Worm (Caenorhabditis elegans) whole organism, midembryonic: ENCODE results near the gene F59C12.4.
A peak's percentile ranks its signal among the peaks of the same experiment; 100 is the strongest.

Source experiments
- T22C8.4 ChIP-seq: fragments of 200-800 bp; sonication (Bioruptor generic); IDR thresholded peaks from 2 replicates; pipeline ENCODE4 v1.3.6; 2022; ENCODE audit warnings: missing genetic modification characterization, missing compliant biosample characterization
- cog-1 ChIP-seq: sonication (generic microtip); optimal IDR thresholded peaks from 2 replicates; lab custom pipeline; 2016; ENCODE audit warnings: missing genetic modification characterization, missing compliant biosample characterization
- flt-1 ChIP-seq: fragments of 200-800 bp; sonication (Bioruptor generic); IDR thresholded peaks from 2 replicates; pipeline ENCODE4 v1.3.6; 2022; ENCODE audit warnings: missing genetic modification characterization, missing compliant biosample characterization
- klf-2 ChIP-seq: fragments of 200-800 bp; sonication (Bioruptor generic); conservative IDR thresholded peaks from 2 replicates; pipeline ENCODE4 v1.3.6; 2022; ENCODE audit warnings: missing genetic modification reagents, missing genetic modification characterization, missing compliant biosample characterization
- med-1 ChIP-seq: sonication (generic microtip); optimal IDR thresholded peaks from 2 replicates; lab custom pipeline; 2017; ENCODE audit warnings: missing genetic modification characterization, mild to moderate bottlenecking, missing compliant biosample characterization, antibody characterized with exemption, missing genetic modification reagents; ENCODE audit not compliant: insufficient read depth
- ref-1 ChIP-seq: fragments of 200-800 bp; sonication (Bioruptor generic); conservative IDR thresholded peaks from 2 replicates; pipeline ENCODE4 v1.3.6; 2022; ENCODE audit warnings: missing genetic modification reagents, missing genetic modification characterization, missing compliant biosample characterization
- tab-1 ChIP-seq: fragments of 200-800 bp; sonication (Bioruptor generic); IDR thresholded peaks from 2 replicates; pipeline ENCODE4 v1.3.6; 2022; ENCODE audit warnings: missing genetic modification characterization, missing compliant biosample characterization
- ztf-23 ChIP-seq: fragments of 200-800 bp; sonication (Bioruptor generic); IDR thresholded peaks from 2 replicates; pipeline ENCODE4 v1.3.6; 2022; ENCODE audit warnings: missing genetic modification reagents, missing genetic modification characterization, missing compliant biosample characterization
- ztf-29 ChIP-seq: fragments of 200-800 bp; sonication (Bioruptor generic); IDR thresholded peaks from 2 replicates; pipeline ENCODE4 v1.3.6; 2022; ENCODE audit warnings: missing genetic modification reagents, missing genetic modification characterization, missing compliant biosample characterization

Gene F59C12.4

ce11 chrX:16604096-16604495 lies 1.7 kb upstream of the F59C12.4 start:
- TF ChIP-seq tab-1 (no peak), klf-2 (GFP tag; lab: Robert Waterston, UW) (no peak), med-1 (GFP tag; lab: Kevin White, UChicago) (no peak), flt-1 (GFP tag; lab: Robert Waterston, UW) (no peak), cog-1 (tag; lab: Kevin White, UChicago) (no peak), ztf-29 (GFP tag; lab: Robert Waterston, UW) (no peak), T22C8.4 (no peak), ref-1 (GFP tag; lab: Robert Waterston, UW) (no peak), ztf-23 (no peak)

ce11 chrX:16597791-16598190 lies 4.6 kb downstream of the F59C12.4 start:
- TF ChIP-seq cog-1 (tag; lab: Kevin White, UChicago) (no peak), med-1 (GFP tag; lab: Kevin White, UChicago) (no peak), klf-2 (GFP tag; lab: Robert Waterston, UW) (no peak), tab-1 (no peak), ztf-23 (no peak), ref-1 (GFP tag; lab: Robert Waterston, UW) (no peak), ztf-29 (GFP tag; lab: Robert Waterston, UW) (no peak), T22C8.4 (no peak), flt-1 (GFP tag; lab: Robert Waterston, UW) (no peak)

DNA sequence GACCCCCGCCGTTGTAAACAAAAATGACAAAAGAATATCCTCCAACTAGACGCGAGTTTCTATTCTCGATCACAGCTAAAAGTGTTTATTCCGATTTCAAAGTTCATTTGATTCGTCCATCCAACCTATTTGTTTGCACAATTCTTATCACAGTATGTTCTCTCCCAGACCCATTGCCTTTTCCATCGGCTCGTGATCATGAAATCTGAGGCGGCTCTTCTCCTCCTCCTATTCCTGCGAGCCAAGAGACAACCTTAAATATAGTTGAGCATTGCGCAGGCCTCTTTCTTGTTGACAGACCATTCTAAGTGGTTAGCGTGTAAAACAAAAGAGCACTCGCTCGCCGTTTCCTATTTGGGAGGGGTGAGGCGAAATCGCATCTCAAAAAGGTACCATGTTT lies 5.5 kb downstream of the F59C12.4 start:
- no peak for TF ChIP-seq cog-1 (tag; lab: Kevin White, UChicago)
- no peak for TF ChIP-seq ztf-23
- no peak for TF ChIP-seq ztf-29 (GFP tag; lab: Robert Waterston, UW)
- no peak for TF ChIP-seq T22C8.4
- no peak for TF ChIP-seq med-1 (GFP tag; lab: Kevin White, UChicago)
- no peak for TF ChIP-seq tab-1

- TF ChIP-seq med-1 (GFP tag; lab: Kevin White, UChicago) (no peak), ztf-23 (peak; percentile 64)
These were observed 6.7 kb downstream of the F59C12.4 start for ce11 chrX:16595522-16596282.

DNA sequence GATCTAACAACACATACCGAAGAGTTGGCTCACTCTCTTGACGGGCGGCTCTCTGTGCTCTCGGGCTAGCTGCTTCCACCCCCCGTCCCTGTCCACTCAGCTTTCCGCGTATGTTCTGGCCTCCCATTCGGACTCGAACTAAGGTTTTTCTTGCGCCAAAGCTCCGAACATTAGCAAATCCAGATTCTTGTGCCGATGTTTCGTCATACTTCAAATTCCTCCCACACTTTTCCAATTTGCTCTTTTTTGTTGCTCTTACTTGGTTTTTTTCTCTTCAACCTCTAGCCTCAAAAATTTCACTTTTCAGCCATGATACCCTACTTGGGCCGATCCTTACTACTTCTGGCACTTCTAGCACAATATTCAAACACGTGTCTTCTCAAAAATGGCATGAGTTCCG lies 7.5 kb downstream of the F59C12.4 start, which contains the start of gene cdh-9:
cdh-9 (plus strand) TSS at position 301 of the 400 bp plus-strand sequence.
- TF ChIP-seq tab-1 (no peak), T22C8.4 (no peak), med-1 (GFP tag; lab: Kevin White, UChicago) (no peak), flt-1 (GFP tag; lab: Robert Waterston, UW) (no peak), ztf-29 (GFP tag; lab: Robert Waterston, UW) (no peak), ztf-23 (no peak)

DNA sequence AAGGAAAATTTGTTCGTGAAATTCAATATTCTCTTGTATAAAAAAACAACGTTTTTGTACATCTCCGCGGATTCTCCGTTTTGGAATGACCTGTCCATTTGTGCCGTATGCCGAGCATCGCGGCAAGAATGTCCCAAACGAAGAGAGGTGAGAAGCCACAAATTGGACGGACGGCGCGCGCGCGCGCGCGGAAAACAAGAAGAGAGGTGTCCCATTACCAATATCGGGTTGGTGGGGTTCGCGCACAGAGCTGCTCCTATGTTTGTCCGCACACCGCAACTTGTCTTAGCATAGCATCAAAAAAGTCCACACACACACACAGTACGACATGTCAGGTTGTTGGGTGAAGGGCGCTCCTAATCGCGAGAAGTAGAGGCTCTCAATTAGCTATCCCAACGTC lies 10.9 kb downstream of the F59C12.4 start:
- TF ChIP-seq med-1 (GFP tag; lab: Kevin White, UChicago), result no peak
- TF ChIP-seq T22C8.4, result no peak
- TF ChIP-seq cog-1 (tag; lab: Kevin White, UChicago), result no peak
- no peak for TF ChIP-seq ref-1 (GFP tag; lab: Robert Waterston, UW)
- no peak for TF ChIP-seq klf-2 (GFP tag; lab: Robert Waterston, UW)
- no peak for TF ChIP-seq flt-1 (GFP tag; lab: Robert Waterston, UW)

- TF ChIP-seq ref-1 (GFP tag; lab: Robert Waterston, UW) (peak; percentile 74), ztf-23 (peak; percentile 88), med-1 (GFP tag; lab: Kevin White, UChicago) (peak; percentile 38), flt-1 (GFP tag; lab: Robert Waterston, UW) (peak; percentile 91), ztf-29 (GFP tag; lab: Robert Waterston, UW) (peak; percentile 76), klf-2 (GFP tag; lab: Robert Waterston, UW) (peak; percentile 66; the same call in 1 of the 2 replicates), tab-1 (peak; percentile 85), cog-1 (tag; lab: Kevin White, UChicago) (peak; percentile 80), T22C8.4 (peak; percentile 70)
These were observed 11.6 kb downstream of the F59C12.4 start for ce11 chrX:16590803-16591202.

DNA sequence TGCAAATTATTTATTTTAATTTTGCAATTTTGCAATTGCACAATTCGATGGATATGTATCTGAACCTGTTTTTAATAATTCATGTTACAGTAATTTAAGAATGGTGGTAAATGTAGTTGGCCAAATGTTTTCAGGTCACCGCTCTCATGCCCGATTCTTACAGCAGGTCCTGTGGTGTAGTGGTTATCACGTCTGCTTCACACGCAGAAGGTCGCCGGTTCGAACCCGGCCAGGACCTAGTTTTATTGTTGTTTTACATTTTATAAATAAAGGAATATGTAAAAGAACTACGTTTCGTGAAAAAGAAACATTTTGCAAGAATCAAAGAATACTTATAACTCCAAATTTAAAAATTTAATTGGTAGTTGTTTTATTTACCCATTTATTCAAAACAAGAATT lies 12.2 kb downstream of the F59C12.4 start:
- TF ChIP-seq ref-1 (GFP tag; lab: Robert Waterston, UW), result no peak
- TF ChIP-seq ztf-29 (GFP tag; lab: Robert Waterston, UW), result no peak
- no peak for TF ChIP-seq T22C8.4

- TF ChIP-seq klf-2 (GFP tag; lab: Robert Waterston, UW) (no peak), T22C8.4 (no peak), ref-1 (GFP tag; lab: Robert Waterston, UW) (no peak), cog-1 (tag; lab: Kevin White, UChicago) (no peak), med-1 (GFP tag; lab: Kevin White, UChicago) (no peak), ztf-29 (GFP tag; lab: Robert Waterston, UW) (no peak), tab-1 (no peak), flt-1 (GFP tag; lab: Robert Waterston, UW) (no peak), ztf-23 (no peak)
These were observed 14.3 kb downstream of the F59C12.4 start for ce11 chrX:16588102-16588501.

DNA sequence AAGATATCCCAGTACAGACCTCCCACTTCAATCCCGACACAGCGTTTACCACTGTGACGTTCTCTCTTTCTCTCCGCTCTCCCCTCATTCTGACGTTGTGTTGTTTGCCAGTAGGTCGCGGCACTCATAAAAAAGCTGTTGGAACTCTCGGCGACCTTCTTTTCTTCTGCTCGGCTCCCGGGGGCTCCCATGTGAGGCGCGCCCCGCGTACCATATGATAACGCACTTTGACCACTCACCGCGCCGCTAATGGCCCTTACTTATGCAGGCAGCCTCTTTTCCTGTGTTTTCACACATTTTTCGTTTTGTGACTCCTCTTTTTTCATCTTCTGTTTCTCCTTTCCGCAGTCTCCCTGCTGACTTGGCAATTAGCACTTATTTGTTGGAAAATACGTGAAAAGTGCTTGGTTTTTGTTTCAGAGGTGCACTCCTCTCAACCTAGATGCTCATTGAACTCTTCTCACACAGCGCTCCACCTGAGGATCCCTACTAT lies 23.1 kb downstream of the F59C12.4 start, which contains the start of gene ser-1:
ser-1 (plus strand) TSS at position 443 of the 493 bp plus-strand sequence.
- no peak for TF ChIP-seq tab-1
- no peak for TF ChIP-seq flt-1 (GFP tag; lab: Robert Waterston, UW)
- no peak for TF ChIP-seq ztf-23
- TF ChIP-seq klf-2 (GFP tag; lab: Robert Waterston, UW), result no peak
- TF ChIP-seq ztf-29 (GFP tag; lab: Robert Waterston, UW), result no peak
- no peak for TF ChIP-seq cog-1 (tag; lab: Kevin White, UChicago)
- no peak for TF ChIP-seq T22C8.4
